Worm (Caenorhabditis elegans) whole organism, L1 larva: ENCODE results near the gene F08D12.3.

Experiments used
- aha-1 ChIP-seq: fragments of 150-350 bp; optimal IDR thresholded peaks from 2 replicates; lab custom pipeline; 2014; ENCODE audit warnings: missing biosample characterization, missing genetic modification characterization
- aly-2 ChIP-seq: fragments of 150-350 bp; optimal IDR thresholded peaks from 2 replicates; lab custom pipeline; 2014; ENCODE audit warnings: missing biosample characterization, missing genetic modification characterization
- ama-1 ChIP-seq: fragments of 150-350 bp; optimal IDR thresholded peaks from 2 replicates; lab custom pipeline; 2014
- fkh-10 ChIP-seq: sonication (generic microtip); optimal IDR thresholded peaks from 2 replicates; lab custom pipeline; 2017; ENCODE audit warnings: missing biosample characterization, missing genetic modification reagents, missing genetic modification characterization
- lin-35 ChIP-seq, 2 experiments: fragments of 150-350 bp; optimal IDR thresholded peaks; 2 replicates each; lab custom pipeline; 2014; ENCODE audit warnings: missing biosample characterization in 2 of 2, missing genetic modification characterization in 2 of 2, missing genetic modification reagents in 2 of 2
- mdl-1 ChIP-seq, 2 experiments: fragments of 150-350 bp; optimal IDR thresholded peaks; 2 replicates each; lab custom pipeline; 2014 to 2017; ENCODE audit warnings: missing biosample characterization in 2 of 2, missing genetic modification characterization in 2 of 2, inconsistent platforms in 1 of 2
- mep-1 ChIP-seq: fragments of 150-350 bp; optimal IDR thresholded peaks from 2 replicates; lab custom pipeline; 2014; ENCODE audit warnings: missing biosample characterization, missing genetic modification characterization
- nhr-77 ChIP-seq: fragments of 150-350 bp; optimal IDR thresholded peaks from 2 replicates; lab custom pipeline; 2014; ENCODE audit warnings: missing biosample characterization, missing genetic modification characterization
- tbx-2 ChIP-seq: sonication (generic microtip); optimal IDR thresholded peaks from 2 replicates; lab custom pipeline; 2016; ENCODE audit warnings: missing genetic modification characterization, missing compliant biosample characterization
- unc-62 ChIP-seq: fragments of 150-350 bp; optimal IDR thresholded peaks from 2 replicates; lab custom pipeline; 2014; ENCODE audit warnings: missing biosample characterization, missing genetic modification reagents, missing genetic modification characterization
- zag-1 ChIP-seq: fragments of 150-350 bp; optimal IDR thresholded peaks from 2 replicates; lab custom pipeline; 2014; ENCODE audit warnings: missing biosample characterization, missing genetic modification characterization

ce11 chrII:2801764-2802163, 22.4 kb downstream of the F08D12.3 start:
- no peak for TF ChIP-seq mdl-1 (tag; optimal IDR thresholded peaks at IDR 0.05; lab: Kevin White, UChicago)
- TF ChIP-seq unc-62: no peak
- no peak for TF ChIP-seq aha-1 (tag; lab: Kevin White, UChicago)
- no peak for TF ChIP-seq tbx-2 (tag; lab: Kevin White, UChicago)
- TF ChIP-seq aly-2 (tag; lab: Kevin White, UChicago): no peak
- TF ChIP-seq ama-1 (lab: Kevin White, UChicago): no peak
- no peak for TF ChIP-seq nhr-77 (tag; lab: Kevin White, UChicago)
- TF ChIP-seq fkh-10: no peak
- no peak for TF ChIP-seq zag-1 (tag; lab: Kevin White, UChicago)
- TF ChIP-seq lin-35 (GFP tag; optimal IDR thresholded peaks at IDR 0.05; lab: Kevin White, UChicago): no peak
- TF ChIP-seq mep-1 (tag; lab: Kevin White, UChicago): no peak
